Fruit fly (Drosophila melanogaster) whole organism: ENCODE measurements around the gene Hip1.

Experiments
- CG8478 ChIP-seq: fragments of >200 bp; optimal IDR thresholded peaks from 2 replicates; lab custom pipeline; 2018; ENCODE audit warnings: inconsistent platforms
- Dll ChIP-seq: fragments of >200 bp; optimal IDR thresholded peaks from 2 replicates; lab custom pipeline; 2017
- EcR ChIP-seq, 2 experiments: fragments of >200 bp; optimal IDR thresholded peaks; 2 replicates each; lab custom pipeline; 2017; ENCODE audit warnings: missing biosample characterization in 2 of 2, missing genetic modification characterization in 2 of 2, missing genetic modification reagents in 2 of 2
- pan ChIP-seq: fragments of >200 bp; optimal IDR thresholded peaks from 2 replicates; lab custom pipeline; 2017
- psq ChIP-seq: fragments of >200 bp; optimal IDR thresholded peaks from 2 replicates; lab custom pipeline; 2017
- usp ChIP-seq: fragments of >200 bp; optimal IDR thresholded peaks from 2 replicates; lab custom pipeline; 2017; ENCODE audit warnings: missing biosample characterization, missing genetic modification characterization, mixed read lengths

Hip1 gene

dm6 chr3L:12754769-12755189 is 18.6 kb downstream of the Hip1 start, which contains the start of the genes CG10973 and Vps13D:
Gene CG10973, minus strand, starts transcription at chr3L:12754774.
Gene Vps13D, plus strand, starts transcription at chr3L:12755049.
- TF ChIP-seq pan (no peak), EcR (GFP tag; optimal IDR thresholded peaks at IDR 0.05; lab: Kevin White, UChicago) (no peak), psq (lab: Kevin White, UChicago) (no peak)

- TF ChIP-seq Dll (lab: Kevin White, UChicago) (no peak), CG8478 (lab: Kevin White, UChicago) (no peak), psq (lab: Kevin White, UChicago) (no peak), usp (GFP tag; lab: Kevin White, UChicago) (no peak), pan (no peak), EcR (GFP tag; optimal IDR thresholded peaks at IDR 0.05; lab: Kevin White, UChicago) (no peak)
These were observed 23.5 kb downstream of the Hip1 start, which contains the start of the genes Klc and CG10984 for dm6 chr3L:12749567-12750535. Gene Klc, minus strand, starts transcription at chr3L:12750056. Gene CG10984, plus strand, starts transcription at chr3L:12750119.

dm6 chr3L:12748711-12749566 is 24.4 kb downstream of the Hip1 start:
- TF ChIP-seq EcR (GFP tag; optimal IDR thresholded peaks at IDR 0.05; lab: Kevin White, UChicago) (no peak), usp (GFP tag; lab: Kevin White, UChicago) (no peak), psq (lab: Kevin White, UChicago) (no peak), Dll (lab: Kevin White, UChicago) (no peak), pan (no peak), CG8478 (lab: Kevin White, UChicago) (no peak)

dm6 chr3L:12746241-12746640 is 27.1 kb downstream of the Hip1 start:
- TF ChIP-seq Dll (lab: Kevin White, UChicago) = no peak
- TF ChIP-seq EcR (GFP tag; optimal IDR thresholded peaks at IDR 0.05; lab: Kevin White, UChicago) = no peak
- no peak for TF ChIP-seq usp (GFP tag; lab: Kevin White, UChicago)
- no peak for TF ChIP-seq pan
- no peak for TF ChIP-seq CG8478 (lab: Kevin White, UChicago)
- no peak for TF ChIP-seq psq (lab: Kevin White, UChicago)

DNA sequence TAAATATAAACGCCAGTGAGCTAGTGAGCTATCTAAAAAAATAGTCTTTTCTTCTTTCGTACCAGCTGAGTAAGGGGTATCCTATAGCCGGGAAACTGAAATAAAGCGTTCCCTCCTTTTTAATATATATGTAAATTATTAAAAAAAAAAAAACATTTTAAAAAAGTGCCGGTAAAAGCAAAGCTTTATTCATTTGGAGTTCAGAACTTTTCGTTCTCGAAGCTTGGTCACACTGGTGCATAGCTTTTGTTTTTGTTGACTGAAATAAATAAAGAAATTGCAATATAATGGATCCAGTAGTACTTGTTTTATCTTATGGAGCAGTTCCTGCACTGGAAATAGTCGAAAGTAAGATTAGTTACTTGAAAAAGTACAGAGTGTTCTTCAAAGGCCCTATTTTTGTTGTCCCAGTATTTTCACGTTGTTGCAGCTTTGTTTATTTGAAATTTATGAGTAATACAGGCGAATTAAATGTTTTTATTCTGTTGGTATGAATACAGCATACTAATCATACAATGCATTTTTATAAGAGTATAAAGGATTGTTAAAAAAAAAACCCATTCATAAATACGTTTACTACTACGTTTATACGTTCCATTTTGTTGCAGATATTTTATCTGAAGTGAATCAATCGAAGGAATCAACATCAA is 28.1 kb downstream of the Hip1 start, which contains the start of gene CG32109:
Gene CG32109 (plus strand): TSS at position 224 of the 650 bp plus-strand sequence.
- no peak for TF ChIP-seq EcR (GFP tag; optimal IDR thresholded peaks at IDR 0.05; lab: Kevin White, UChicago)
- TF ChIP-seq pan = no peak
- TF ChIP-seq CG8478 (lab: Kevin White, UChicago) = no peak
- TF ChIP-seq psq (lab: Kevin White, UChicago) = no peak
- no peak for TF ChIP-seq Dll (lab: Kevin White, UChicago)
- no peak for TF ChIP-seq usp (GFP tag; lab: Kevin White, UChicago)

DNA sequence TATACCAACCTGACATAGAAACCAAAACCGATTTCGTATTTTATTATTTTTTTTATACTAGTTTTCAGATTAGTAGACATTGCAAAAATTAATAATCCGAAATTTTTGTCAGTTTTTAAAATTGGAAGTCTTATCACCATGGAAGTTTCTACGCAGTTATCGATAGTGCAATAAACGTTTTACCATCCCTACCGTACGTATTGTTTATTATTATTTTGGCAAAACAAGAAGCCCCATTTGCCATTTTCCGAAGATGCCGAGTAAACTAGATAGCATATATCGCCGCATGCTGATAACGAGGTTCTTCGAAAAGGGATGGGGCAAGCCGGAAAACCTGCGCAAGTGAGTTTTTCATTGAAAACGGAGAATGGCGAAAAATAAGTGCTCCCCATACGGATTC is 31.8 kb downstream of the Hip1 start, which contains the start of gene CG32112:
Gene CG32112 (plus strand): TSS at position 111 of the 400 bp plus-strand sequence.
- no peak for TF ChIP-seq psq (lab: Kevin White, UChicago)
- no peak for TF ChIP-seq CG8478 (lab: Kevin White, UChicago)
- no peak for TF ChIP-seq EcR (GFP tag; optimal IDR thresholded peaks at IDR 0.05; lab: Kevin White, UChicago)

DNA sequence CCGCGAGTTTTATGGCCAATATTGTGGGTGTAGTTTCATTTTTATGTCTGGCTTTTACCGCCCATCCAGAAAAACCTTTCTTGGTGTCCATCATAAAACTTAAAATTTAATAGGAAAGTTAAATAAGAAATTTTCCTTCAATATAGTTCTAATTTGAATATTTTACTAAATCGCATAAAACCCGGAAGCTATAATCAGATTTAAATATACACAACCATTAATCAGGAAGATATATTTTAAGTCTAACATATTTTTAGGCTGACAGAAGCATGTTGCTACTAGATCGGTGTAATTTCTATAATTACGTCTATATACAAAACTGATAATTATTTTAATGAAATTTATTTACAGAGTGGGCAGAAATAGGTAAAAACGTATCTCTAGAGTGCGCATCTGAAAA is 37.7 kb downstream of the Hip1 start:
- TF ChIP-seq usp (GFP tag; lab: Kevin White, UChicago) (no peak), Dll (lab: Kevin White, UChicago) (no peak), psq (lab: Kevin White, UChicago) (no peak), EcR (GFP tag; optimal IDR thresholded peaks at IDR 0.05; lab: Kevin White, UChicago) (no peak), CG8478 (lab: Kevin White, UChicago) (no peak), pan (no peak)

- no peak for TF ChIP-seq psq (lab: Kevin White, UChicago)
- no peak for TF ChIP-seq CG8478 (lab: Kevin White, UChicago)
- TF ChIP-seq Dll (lab: Kevin White, UChicago) = no peak
- no peak for TF ChIP-seq pan
These were observed 38.8 kb downstream of the Hip1 start, which contains the start of the genes SmD1 and Ptp69D for dm6 chr3L:12734550-12735012. Gene SmD1, minus strand, starts transcription at chr3L:12734611. Gene Ptp69D, plus strand, starts transcription at chr3L:12734945.

DNA sequence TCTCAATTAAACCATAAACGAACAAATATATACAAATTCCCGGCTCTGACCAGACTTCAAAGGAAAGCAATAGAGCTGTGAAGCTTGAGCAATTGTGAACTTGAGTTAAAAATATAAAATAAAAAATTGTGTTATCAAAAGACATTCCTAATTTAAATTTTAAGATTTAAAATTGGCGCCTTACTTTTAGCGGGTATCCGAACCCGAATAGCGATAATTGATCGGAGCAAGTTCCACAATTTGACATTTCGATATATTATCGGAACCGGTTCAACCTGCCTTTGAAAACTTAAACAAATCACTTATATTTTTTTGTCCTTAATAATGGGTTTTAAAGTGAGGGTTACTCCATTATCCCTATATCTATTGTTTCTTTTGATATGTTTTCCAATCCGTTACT is 40.6 kb downstream of the Hip1 start:
- TF ChIP-seq CG8478 (lab: Kevin White, UChicago) (no peak), pan (no peak), EcR (GFP tag; optimal IDR thresholded peaks at IDR 0.05; lab: Kevin White, UChicago) (no peak), Dll (lab: Kevin White, UChicago) (no peak), psq (lab: Kevin White, UChicago) (no peak), usp (GFP tag; lab: Kevin White, UChicago) (no peak)

DNA sequence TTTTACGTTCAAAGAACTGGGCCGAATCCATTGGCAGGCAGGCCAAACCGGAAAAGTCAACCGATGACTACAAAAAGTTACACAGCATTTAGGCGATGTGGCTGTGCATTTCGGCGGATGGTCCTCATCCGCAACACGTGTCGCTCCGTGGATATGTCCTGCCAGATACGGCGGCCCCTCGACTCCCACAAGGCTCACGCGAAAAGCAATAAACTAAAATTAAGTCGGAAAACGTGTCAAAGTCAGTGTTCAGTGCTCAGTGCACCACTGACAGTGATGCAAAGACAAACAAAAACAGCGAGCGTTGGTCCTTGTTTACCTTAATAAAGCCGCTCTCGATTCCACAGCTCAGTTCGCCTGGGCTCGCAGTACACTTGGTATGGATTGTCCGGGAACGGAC is 43.8 kb downstream of the Hip1 start:
- no peak for TF ChIP-seq pan
- no peak for TF ChIP-seq psq (lab: Kevin White, UChicago)

dm6 chr3L:12727212-12727611 is 46.2 kb downstream of the Hip1 start:
- TF ChIP-seq usp (GFP tag; lab: Kevin White, UChicago) (no peak), EcR (GFP tag; optimal IDR thresholded peaks at IDR 0.05; lab: Kevin White, UChicago) (no peak), pan (no peak), CG8478 (lab: Kevin White, UChicago) (no peak), psq (lab: Kevin White, UChicago) (no peak), Dll (lab: Kevin White, UChicago) (no peak)
